Fruit fly (Drosophila melanogaster) S2 (cell line): ENCODE measurements around the gene comt.

Experiments
- CG8478 ChIP-seq: fragments of >200 bp; optimal IDR thresholded peaks from 2 replicates; lab custom pipeline; 2018
- CTCF ChIP-seq, 2 experiments: fragments of >200 bp; optimal IDR thresholded peaks; 2 replicates each; lab custom pipeline; 2018

DNA sequence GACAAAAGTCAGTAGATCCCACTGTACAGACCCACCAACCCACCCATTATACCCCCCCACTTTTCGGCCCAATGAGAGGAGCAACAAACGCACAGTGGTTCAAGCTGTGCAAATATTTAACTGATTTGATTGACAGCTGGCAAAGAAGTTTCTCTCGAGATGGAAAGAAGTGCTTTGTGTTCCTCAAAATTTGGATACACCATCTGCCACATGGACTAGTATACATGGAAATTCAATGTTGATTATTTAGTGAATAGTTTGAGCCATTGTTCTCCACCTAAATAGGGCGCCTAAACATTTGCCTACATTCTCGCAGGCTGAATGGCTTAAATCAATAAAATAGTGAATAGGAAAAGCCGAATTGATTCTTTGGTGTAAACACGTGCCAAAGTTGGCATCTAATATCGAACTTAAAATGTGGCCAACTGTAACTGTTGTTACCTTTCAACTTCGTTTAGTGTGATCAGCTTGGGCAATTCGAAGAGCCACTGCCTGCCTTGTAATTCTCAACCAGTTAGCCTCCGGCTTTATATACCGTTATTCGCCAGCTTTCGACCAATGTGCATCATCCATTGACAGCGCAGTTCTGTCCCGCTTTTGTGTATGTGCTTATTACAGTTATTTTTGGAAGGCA lies 22.5 kb downstream of the comt start:
- TF ChIP-seq CG8478 (lab: Kevin White, UChicago) (no peak), CTCF (optimal IDR thresholded peaks at IDR 0.05; lab: Kevin White, UChicago) (no peak)
